Fruit fly (Drosophila melanogaster) whole organism, embryonic: ENCODE data around the gene Arp10.
A peak's percentile ranks its signal among the peaks of the same experiment; 100 is the strongest.

Source experiments
- CG13287 ChIP-seq: fragments of 200-800 bp; sonication (Bioruptor generic); IDR thresholded peaks from 2 replicates; pipeline ENCODE4 v1.3.6; 2022; ENCODE audit warnings: missing biosample characterization, missing genetic modification characterization; ENCODE audit not compliant: partially characterized antibody
- CG3065 ChIP-seq: fragments of 200-800 bp; sonication (Bioruptor generic); optimal IDR thresholded peaks from 2 replicates; lab custom pipeline; 2016; ENCODE audit warnings: missing biosample characterization, missing genetic modification characterization
- Dip2 ChIP-seq: fragments of 200-800 bp; sonication (Bioruptor generic); IDR thresholded peaks from 2 replicates; pipeline ENCODE4 v1.3.6; 2022; ENCODE audit warnings: missing biosample characterization, missing genetic modification characterization
- Dip3 ChIP-seq: fragments of 200-800 bp; sonication (Bioruptor generic); optimal IDR thresholded peaks from 3 replicates; lab custom pipeline; 2016; ENCODE audit warnings: missing biosample characterization, missing genetic modification characterization
- Sin3A ChIP-seq: fragments of >200 bp; optimal IDR thresholded peaks from 2 replicates; lab custom pipeline; 2018
- exex ChIP-seq: fragments of 200-800 bp; sonication (Bioruptor generic); optimal IDR thresholded peaks from 4 replicates; lab custom pipeline; 2018; ENCODE audit warnings: missing biosample characterization, mild to moderate bottlenecking, missing genetic modification characterization, moderate library complexity
- jing ChIP-seq: fragments of 200-800 bp; sonication (Bioruptor generic); optimal IDR thresholded peaks from 2 replicates; lab custom pipeline; 2018; ENCODE audit warnings: missing biosample characterization, mild to moderate bottlenecking, missing genetic modification characterization
- kay ChIP-seq: fragments of 200-800 bp; sonication (Bioruptor generic); optimal IDR thresholded peaks from 2 replicates; lab custom pipeline; 2016; ENCODE audit warnings: missing biosample characterization, missing genetic modification characterization
- nau ChIP-seq: fragments of 200-800 bp; sonication (Bioruptor generic); optimal IDR thresholded peaks from 3 replicates; lab custom pipeline; 2017; ENCODE audit warnings: missing biosample characterization, mild to moderate bottlenecking, missing genetic modification characterization, missing genetic modification reagents
- pan ChIP-seq, 4 experiments: fragments of >200 bp in 3 of 4; fragments of 200-800 bp in 1 of 4; sonication (Bioruptor generic) in 1 of 4; optimal IDR thresholded peaks in 3 of 4; IDR thresholded peaks in 1 of 4; 2 replicates each; pipeline versions ENCODE4 v1.3.6 to Lab custom; 2017 to 2022; ENCODE audit warnings: missing biosample characterization in 2 of 4, missing genetic modification characterization in 2 of 4, mixed read lengths in 1 of 4
- psq ChIP-seq: fragments of 200-800 bp; sonication (Bioruptor generic); optimal IDR thresholded peaks from 2 replicates; lab custom pipeline; 2017; ENCODE audit warnings: missing biosample characterization, missing genetic modification characterization
- slbo ChIP-seq: fragments of 200-800 bp; sonication (Bioruptor generic); IDR thresholded peaks from 2 replicates; pipeline ENCODE4 v1.3.6; 2022; ENCODE audit warnings: missing biosample characterization, missing genetic modification characterization

DNA sequence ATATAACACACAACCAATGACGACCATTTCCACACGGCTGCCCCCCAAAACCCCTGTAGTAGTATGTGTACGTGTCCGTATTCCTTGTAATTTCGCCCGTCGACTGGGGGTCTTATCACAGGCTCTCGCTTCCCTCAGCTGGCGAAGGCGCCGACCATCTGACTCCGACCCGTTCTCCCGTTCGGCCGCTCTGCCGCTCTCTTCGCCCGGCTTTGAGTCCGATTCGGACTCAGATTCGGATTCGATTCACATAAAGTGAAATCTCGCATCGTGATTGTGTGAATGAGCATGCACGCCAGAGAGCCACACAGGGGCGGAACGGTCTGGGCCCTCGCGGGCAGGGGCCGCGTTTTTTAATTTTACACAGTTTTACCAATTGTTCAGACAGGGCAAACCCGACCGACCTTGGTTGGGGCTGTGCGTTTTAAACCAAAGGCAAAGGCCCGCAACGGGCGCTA lies 19.7 kb upstream of the Arp10 start:
- TF ChIP-seq exex (tag; lab: Kevin White, UChicago) = no peak
- peak; percentile 85 for TF ChIP-seq slbo (GFP tag; lab: Robert Waterston, UW)
- no peak for TF ChIP-seq CG3065
- TF ChIP-seq kay (GFP tag; lab: Kevin White, UChicago) = no peak
- TF ChIP-seq Dip3 (GFP tag; lab: Kevin White, UChicago) = peak; percentile 21
- no peak for TF ChIP-seq pan (optimal IDR thresholded peaks at IDR 0.05; lab: Kevin White, UChicago)
- peak in 1 of 2 experiments; percentile 51 for TF ChIP-seq pan (GFP tag; optimal IDR thresholded peaks at IDR 0.05 in 1 of 2, IDR thresholded peaks at IDR 0.05 in 1 of 2)
- no peak for TF ChIP-seq Sin3A
- TF ChIP-seq CG13287 (GFP tag; lab: Robert Waterston, UW) = peak; percentile 32; the same call in 1 of the 2 replicates
- no peak for TF ChIP-seq Dip2 (GFP tag; lab: Robert Waterston, UW)
- TF ChIP-seq jing (GFP tag; lab: Kevin White, UChicago) = no peak
- TF ChIP-seq nau = no peak
- TF ChIP-seq psq (GFP tag; lab: Kevin White, UChicago) = no peak
